Fruit fly (Drosophila melanogaster): Measurements from ENCODE around the gene Abd-B.

dm6 chr3R:16898791-16899658, 73.0 kb downstream of the Abd-B start:
- TF ChIP-seq CG15011 (GFP tag; optimal IDR thresholded peaks at IDR 0.05) (no peak), CG17361 (GFP tag; IDR thresholded peaks at IDR 0.05) (no peak), HLHmδ (GFP tag; optimal IDR thresholded peaks at IDR 0.05) (no peak), CG6272 (GFP tag; IDR thresholded peaks at IDR 0.05) (no peak), CG8290 (GFP tag; optimal IDR thresholded peaks at IDR 0.05) (no peak), CG8290 (tag; optimal IDR thresholded peaks at IDR 0.05) (no peak), repo (GFP tag; optimal IDR thresholded peaks at IDR 0.05) (no peak), Sox102F (GFP tag; optimal IDR thresholded peaks at IDR 0.05) (no peak), CG6175 (GFP tag; IDR thresholded peaks at IDR 0.05) (no peak)

Measured in whole organism, embryonic.